Worm (Caenorhabditis elegans): Measurements from ENCODE around the gene Y50D4A.4.

- no peak for TF ChIP-seq snpc-1.3 (tag; optimal IDR thresholded peaks at IDR 0.05; ENCODE audit: insufficient read depth)
- no peak for TF ChIP-seq pha-4 (tag; optimal IDR thresholded peaks at IDR 0.05)
These were observed 42.5 kb downstream of the Y50D4A.4 start for ce11 chrV:1153387-1153786.

Data from whole organism, young adult.